Worm (Caenorhabditis elegans): Measurements from ENCODE around the gene htas-1.

DNA sequence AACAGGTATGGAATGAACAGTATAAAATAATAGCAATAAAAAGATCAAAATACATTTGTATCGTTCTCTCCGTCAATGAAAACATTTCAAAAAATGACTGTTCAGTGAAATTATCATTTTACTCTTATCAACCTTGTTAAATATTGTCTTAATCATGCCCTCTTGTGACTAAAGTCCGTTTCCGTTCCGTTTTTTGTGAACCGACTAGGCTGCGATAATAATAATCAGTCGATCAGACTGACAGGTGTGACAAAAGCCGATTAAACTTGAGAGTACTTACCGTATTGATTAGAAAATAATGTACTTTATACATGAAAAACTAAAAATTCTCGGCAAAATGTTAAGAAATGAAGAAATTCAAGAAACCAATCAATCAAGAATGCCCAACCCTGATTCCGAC lies 819 bp downstream of the htas-1 start, which contains the start of gene ins-7:
- TF ChIP-seq klf-2 (GFP tag; conservative IDR thresholded peaks at IDR 0.05) (no peak), ref-1 (GFP tag; conservative IDR thresholded peaks at IDR 0.05) (no peak), flt-1 (GFP tag; IDR thresholded peaks at IDR 0.05) (no peak), cog-1 (tag; optimal IDR thresholded peaks at IDR 0.05) (no peak), ztf-23 (GFP tag; IDR thresholded peaks at IDR 0.05) (no peak)
